Worm (Caenorhabditis elegans): Measurements from ENCODE around the gene btb-22.

The btb-22 gene

ce11 chrII:3344917-3345316 lies 45.4 kb downstream of the btb-22 start, which contains the start of gene bath-28:
TSS of gene bath-28 (minus strand) at chrII:3344967.
- TF ChIP-seq gmeb-1 (tag; optimal IDR thresholded peaks at IDR 0.05) = no peak

ce11 chrII:3346328-3346780 lies 46.8 kb downstream of the btb-22 start, which contains the start of gene bath-30:
TSS of gene bath-30 (minus strand) at chrII:3346378.
- TF ChIP-seq lsy-2 (tag; optimal IDR thresholded peaks at IDR 0.05) (no peak), sma-3 (GFP tag; optimal IDR thresholded peaks at IDR 0.05) (no peak), sma-9 (GFP tag; optimal IDR thresholded peaks at IDR 0.05) (no peak), sma-9 (tag; optimal IDR thresholded peaks at IDR 0.05) (no peak), F13H6.1 (tag; optimal IDR thresholded peaks at IDR 0.05) (no peak), nhr-129 (tag; optimal IDR thresholded peaks at IDR 0.05) (no peak), nhr-21 (tag; optimal IDR thresholded peaks at IDR 0.05) (no peak), nhr-6 (tag; optimal IDR thresholded peaks at IDR 0.05) (no peak), peb-1 (tag; optimal IDR thresholded peaks at IDR 0.05) (no peak), fos-1 (tag; optimal IDR thresholded peaks at IDR 0.05) (no peak), ceh-16 (tag; optimal IDR thresholded peaks at IDR 0.05) (no peak), nhr-77 (tag; optimal IDR thresholded peaks at IDR 0.05) (no peak), ztf-1 (GFP tag; conservative IDR thresholded peaks at IDR 0.05) (no peak), unc-39 (tag; optimal IDR thresholded peaks at IDR 0.05) (no peak)

- TF ChIP-seq ceh-82 (tag; optimal IDR thresholded peaks at IDR 0.05) (no peak), nhr-237 (tag; optimal IDR thresholded peaks at IDR 0.05) (no peak), mbf-1 (tag; optimal IDR thresholded peaks at IDR 0.05) (no peak), mab-5 (tag; optimal IDR thresholded peaks at IDR 0.05) (no peak), ZK546.5 (tag; optimal IDR thresholded peaks at IDR 0.05) (no peak), mdl-1 (tag; optimal IDR thresholded peaks at IDR 0.05) (no peak), ztf-1 (GFP tag; conservative IDR thresholded peaks at IDR 0.05) (no peak)
Observed at ce11 chrII:3347940-3348610, 48.5 kb downstream of the btb-22 start, which contains the start of the genes F14D2.14 and bath-29. TSS of gene F14D2.14 (minus strand) at chrII:3347990. TSS of gene bath-29 (plus strand) at chrII:3348560.

ce11 chrII:3349820-3350291 lies 50.3 kb downstream of the btb-22 start, which contains the start of gene F14D2.8:
TSS of gene F14D2.8 (minus strand) at chrII:3349870.
- TF ChIP-seq mdl-1 (tag; optimal IDR thresholded peaks at IDR 0.05) = no peak
- no peak for TF ChIP-seq alr-1 (tag; optimal IDR thresholded peaks at IDR 0.05)
